Worm (Caenorhabditis elegans): ENCODE results near the gene cfap-36.

DNA sequence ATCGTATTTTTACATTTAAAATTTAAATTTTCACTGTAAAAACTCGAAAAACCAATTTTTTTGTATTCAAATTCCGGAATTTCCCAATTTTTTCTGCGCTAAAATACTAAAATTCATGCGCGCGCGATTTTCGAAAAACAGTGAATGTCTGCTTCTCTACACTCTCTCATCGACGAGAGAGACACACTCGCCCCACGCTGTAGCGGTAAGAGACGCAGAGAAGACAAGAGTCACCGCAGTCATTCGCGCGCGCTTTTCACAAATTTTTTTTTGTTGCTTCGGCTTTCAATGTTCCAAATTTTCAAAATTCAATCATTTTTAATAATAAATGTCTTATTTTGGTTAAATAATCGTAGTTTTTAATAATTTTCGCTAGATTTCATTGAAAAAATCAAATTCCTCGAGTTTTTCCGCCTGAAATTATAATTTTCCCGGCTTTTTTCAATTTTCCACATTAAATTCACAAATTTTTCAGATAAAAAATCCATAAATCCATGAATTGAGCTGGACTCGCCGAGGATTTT lies 13.7 kb upstream of the cfap-36 start, which contains the start of gene arid-1:
- TF ChIP-seq klf-2 (GFP tag; conservative IDR thresholded peaks at IDR 0.05) = no peak
- no peak for TF ChIP-seq T22C8.4 (GFP tag; IDR thresholded peaks at IDR 0.05)
- no peak for TF ChIP-seq ztf-29 (GFP tag; IDR thresholded peaks at IDR 0.05)
- TF ChIP-seq med-1 (GFP tag; optimal IDR thresholded peaks at IDR 0.05; ENCODE audit: insufficient read depth) = no peak
- no peak for TF ChIP-seq flt-1 (GFP tag; IDR thresholded peaks at IDR 0.05)
- TF ChIP-seq ref-1 (GFP tag; conservative IDR thresholded peaks at IDR 0.05) = no peak
- no peak for TF ChIP-seq cog-1 (tag; optimal IDR thresholded peaks at IDR 0.05)
